Fruit fly (Drosophila melanogaster) whole organism, embryonic: ENCODE results near the gene srp.
A peak's percentile ranks its signal among the peaks of the same experiment; 100 is the strongest.

Experiments
- Atf3 ChIP-seq: fragments of 200-800 bp; sonication (Bioruptor generic); optimal IDR thresholded peaks from 3 replicates; lab custom pipeline; 2016; ENCODE audit warnings: missing biosample characterization, missing genetic modification characterization
- Bdp1 ChIP-seq: fragments of 200-800 bp; sonication (Bioruptor generic); optimal IDR thresholded peaks from 3 replicates; lab custom pipeline; 2016; ENCODE audit warnings: missing biosample characterization, missing genetic modification characterization
- Bteb2 ChIP-seq: fragments of 200-800 bp; sonication (Bioruptor generic); optimal IDR thresholded peaks from 2 replicates; lab custom pipeline; 2016; ENCODE audit warnings: missing biosample characterization, missing genetic modification characterization
- CG10543 ChIP-seq: fragments of 200-800 bp; sonication (Bioruptor generic); optimal IDR thresholded peaks from 3 replicates; lab custom pipeline; 2017; ENCODE audit warnings: missing biosample characterization, mild to moderate bottlenecking, missing genetic modification characterization, moderate library complexity
- CG12155 ChIP-seq: fragments of 200-800 bp; sonication (Bioruptor generic); optimal IDR thresholded peaks from 3 replicates; lab custom pipeline; 2016; ENCODE audit warnings: missing biosample characterization, missing genetic modification characterization
- CG13775 ChIP-seq: fragments of 200-800 bp; sonication (Bioruptor generic); optimal IDR thresholded peaks from 3 replicates; lab custom pipeline; 2017; ENCODE audit warnings: missing biosample characterization, mild to moderate bottlenecking, missing genetic modification characterization
- CG13894 ChIP-seq: fragments of 200-800 bp; sonication (Bioruptor generic); optimal IDR thresholded peaks from 3 replicates; lab custom pipeline; 2018; ENCODE audit warnings: missing biosample characterization, mild to moderate bottlenecking, missing genetic modification characterization, moderate library complexity
- CG16813 ChIP-seq: fragments of 200-800 bp; sonication (Bioruptor generic); IDR thresholded peaks from 3 replicates; pipeline ENCODE4 v1.3.6; 2022; ENCODE audit warnings: missing biosample characterization, missing genetic modification characterization; ENCODE audit not compliant: partially characterized antibody
- CG30403 ChIP-seq: fragments of 200-800 bp; sonication (Bioruptor generic); optimal IDR thresholded peaks from 3 replicates; lab custom pipeline; 2016; ENCODE audit warnings: missing biosample characterization, missing genetic modification characterization
- CG31365 ChIP-seq: fragments of 200-800 bp; sonication (Bioruptor generic); optimal IDR thresholded peaks from 2 replicates; lab custom pipeline; 2018; ENCODE audit warnings: missing biosample characterization, mild to moderate bottlenecking, missing genetic modification characterization
- CG31441 ChIP-seq: fragments of 200-800 bp; sonication (Bioruptor generic); IDR thresholded peaks from 2 replicates; pipeline ENCODE4 v1.3.6; 2022; ENCODE audit warnings: missing biosample characterization, missing genetic modification characterization
- CG34376 ChIP-seq: fragments of 200-800 bp; sonication (Bioruptor generic); optimal IDR thresholded peaks from 2 replicates; lab custom pipeline; 2018; ENCODE audit warnings: missing biosample characterization, mild to moderate bottlenecking, missing genetic modification characterization
- CG34422 ChIP-seq: fragments of 200-800 bp; sonication (Bioruptor generic); IDR thresholded peaks from 3 replicates; pipeline ENCODE4 v1.3.6; 2022; ENCODE audit warnings: missing biosample characterization, missing genetic modification characterization
- CG4820 ChIP-seq: fragments of 200-800 bp; sonication (Bioruptor generic); optimal IDR thresholded peaks from 3 replicates; lab custom pipeline; 2016; ENCODE audit warnings: missing biosample characterization, missing genetic modification characterization
- CG6791 ChIP-seq: fragments of 200-800 bp; sonication (Bioruptor generic); IDR thresholded peaks from 3 replicates; pipeline ENCODE4 v1.3.6; 2022; ENCODE audit warnings: missing biosample characterization, missing genetic modification characterization; ENCODE audit not compliant: partially characterized antibody
- CG7963 ChIP-seq: fragments of 200-800 bp; sonication (Bioruptor generic); IDR thresholded peaks from 3 replicates; pipeline ENCODE4 v1.3.6; 2022; ENCODE audit warnings: missing biosample characterization, missing genetic modification characterization; ENCODE audit not compliant: partially characterized antibody
- CG8388 ChIP-seq: fragments of 200-800 bp; sonication (Bioruptor generic); optimal IDR thresholded peaks from 2 replicates; lab custom pipeline; 2019; ENCODE audit warnings: missing biosample characterization, mild to moderate bottlenecking, missing genetic modification characterization, moderate library complexity
- CG9727 ChIP-seq: fragments of 200-800 bp; sonication (Bioruptor generic); optimal IDR thresholded peaks from 3 replicates; lab custom pipeline; 2017; ENCODE audit warnings: missing biosample characterization, mild to moderate bottlenecking, missing genetic modification characterization
- CG9876 ChIP-seq: fragments of 200-800 bp; sonication (Bioruptor generic); optimal IDR thresholded peaks from 2 replicates; lab custom pipeline; 2016; ENCODE audit warnings: missing biosample characterization, missing genetic modification characterization
- Chrac-16 ChIP-seq: fragments of 200-800 bp; sonication (Bioruptor generic); optimal IDR thresholded peaks from 3 replicates; lab custom pipeline; 2016; ENCODE audit warnings: missing biosample characterization, missing genetic modification characterization
- CkIIα-i1 ChIP-seq: fragments of 200-800 bp; sonication (Bioruptor generic); IDR thresholded peaks from 2 replicates; pipeline ENCODE4 v1.3.6; 2022; ENCODE audit warnings: missing biosample characterization, missing genetic modification characterization
- Dll ChIP-seq: fragments of 200-800 bp; sonication (Bioruptor generic); IDR thresholded peaks from 4 replicates; pipeline ENCODE4 v1.3.6; 2022; ENCODE audit warnings: missing biosample characterization, missing genetic modification characterization; ENCODE audit not compliant: partially characterized antibody
- HHEX ChIP-seq: fragments of 200-800 bp; sonication (Bioruptor generic); optimal IDR thresholded peaks from 3 replicates; lab custom pipeline; 2017; ENCODE audit warnings: missing biosample characterization, mild to moderate bottlenecking, missing genetic modification characterization, missing genetic modification reagents
- HLH3B ChIP-seq: fragments of 200-800 bp; sonication (Bioruptor generic); IDR thresholded peaks from 2 replicates; pipeline ENCODE4 v1.3.6; 2022; ENCODE audit warnings: missing biosample characterization, missing genetic modification characterization
- Hand ChIP-seq: fragments of 200-800 bp; sonication (Bioruptor generic); optimal IDR thresholded peaks from 2 replicates; lab custom pipeline; 2017; ENCODE audit warnings: mild to moderate bottlenecking, missing biosample characterization, missing genetic modification reagents, missing genetic modification characterization
- Hr39 ChIP-seq: fragments of >200 bp; optimal IDR thresholded peaks from 2 replicates; lab custom pipeline; 2017
- Hr78 ChIP-seq, 2 experiments: fragments of 200-800 bp in 1 of 2; fragments of >200 bp in 1 of 2; sonication (Bioruptor generic) in 1 of 2; optimal IDR thresholded peaks; 2 replicates each; lab custom pipeline; 2017 to 2019; ENCODE audit warnings: missing biosample characterization in 2 of 2, missing genetic modification characterization in 2 of 2, mild to moderate bottlenecking in 1 of 2, moderate library complexity in 1 of 2
- NC2β ChIP-seq: fragments of 200-800 bp; sonication (Bioruptor generic); optimal IDR thresholded peaks from 2 replicates; lab custom pipeline; 2016; ENCODE audit warnings: missing biosample characterization, missing genetic modification characterization
- Oli ChIP-seq: fragments of 200-800 bp; sonication (Bioruptor generic); optimal IDR thresholded peaks from 2 replicates; lab custom pipeline; 2018; ENCODE audit warnings: missing biosample characterization, mild to moderate bottlenecking, missing genetic modification characterization, moderate library complexity
- PHDP ChIP-seq: fragments of 200-800 bp; sonication (Bioruptor generic); optimal IDR thresholded peaks from 3 replicates; lab custom pipeline; 2018; ENCODE audit warnings: missing biosample characterization, mild to moderate bottlenecking, missing genetic modification characterization, moderate library complexity
- Ptx1 ChIP-seq: fragments of 200-800 bp; sonication (Bioruptor generic); IDR thresholded peaks from 2 replicates; pipeline ENCODE4 v1.3.6; 2022; ENCODE audit warnings: missing biosample characterization, missing genetic modification characterization
- Rx ChIP-seq: fragments of 200-800 bp; sonication (Bioruptor generic); IDR thresholded peaks from 2 replicates; pipeline ENCODE4 v1.3.6; 2022; ENCODE audit warnings: missing biosample characterization, missing genetic modification characterization
- Sry-β ChIP-seq: fragments of 200-800 bp; sonication (Bioruptor generic); optimal IDR thresholded peaks from 2 replicates; lab custom pipeline; 2018; ENCODE audit warnings: missing biosample characterization, mild to moderate bottlenecking, missing genetic modification characterization, moderate library complexity
- Sry-δ ChIP-seq: fragments of 200-800 bp; sonication (Bioruptor generic); optimal IDR thresholded peaks from 2 replicates; lab custom pipeline; 2016; ENCODE audit warnings: missing biosample characterization, missing genetic modification characterization
- TFAM ChIP-seq: fragments of 200-800 bp; sonication (Bioruptor generic); optimal IDR thresholded peaks from 2 replicates; lab custom pipeline; 2017; ENCODE audit warnings: missing biosample characterization, missing genetic modification characterization, inconsistent platforms
- Tbp ChIP-seq: fragments of >200 bp; optimal IDR thresholded peaks from 2 replicates; lab custom pipeline; 2018; ENCODE audit warnings: missing biosample characterization, missing genetic modification characterization
- Xbp1 ChIP-seq: fragments of 200-800 bp; sonication (Bioruptor generic); optimal IDR thresholded peaks from 3 replicates; lab custom pipeline; 2016; ENCODE audit warnings: missing biosample characterization, mild to moderate bottlenecking, missing genetic modification characterization
- bab2 ChIP-seq: fragments of 200-800 bp; sonication (Bioruptor generic); optimal IDR thresholded peaks from 2 replicates; lab custom pipeline; 2016; ENCODE audit warnings: missing biosample characterization, missing genetic modification characterization
- bowl ChIP-seq: fragments of 200-800 bp; sonication (Bioruptor generic); IDR thresholded peaks from 2 replicates; pipeline ENCODE4 v1.3.6; 2022; ENCODE audit warnings: missing biosample characterization, missing genetic modification characterization
- btn ChIP-seq: fragments of 200-800 bp; sonication (Bioruptor generic); optimal IDR thresholded peaks from 2 replicates; lab custom pipeline; 2016; ENCODE audit warnings: missing biosample characterization, missing genetic modification characterization
- caup ChIP-seq: fragments of 200-800 bp; sonication (Bioruptor generic); optimal IDR thresholded peaks from 3 replicates; lab custom pipeline; 2017; ENCODE audit warnings: missing biosample characterization, mild to moderate bottlenecking, missing genetic modification characterization, moderate library complexity; ENCODE audit not compliant: severe bottlenecking
- da ChIP-seq: fragments of 200-800 bp; sonication (Bioruptor generic); optimal IDR thresholded peaks from 2 replicates; lab custom pipeline; 2016; ENCODE audit warnings: missing biosample characterization, missing genetic modification characterization
- eve ChIP-seq, 2 experiments: fragments of >200 bp; optimal IDR thresholded peaks; 2 replicates each; lab custom pipeline; 2017; ENCODE audit warnings: missing biosample characterization in 2 of 2, missing genetic modification characterization in 2 of 2
- fd102C ChIP-seq: fragments of 200-800 bp; sonication (Bioruptor generic); optimal IDR thresholded peaks from 2 replicates; lab custom pipeline; 2018; ENCODE audit warnings: missing biosample characterization, mild to moderate bottlenecking, missing genetic modification characterization, moderate library complexity
- fd64A ChIP-seq: fragments of 200-800 bp; sonication (Bioruptor generic); optimal IDR thresholded peaks from 3 replicates; lab custom pipeline; 2018; ENCODE audit warnings: missing biosample characterization, mild to moderate bottlenecking, missing genetic modification characterization
- h ChIP-seq: fragments of >200 bp; optimal IDR thresholded peaks from 2 replicates; lab custom pipeline; 2017
- pros ChIP-seq: fragments of 200-800 bp; sonication (Bioruptor generic); optimal IDR thresholded peaks from 3 replicates; lab custom pipeline; 2019; ENCODE audit warnings: missing biosample characterization, mild to moderate bottlenecking, missing genetic modification characterization, moderate library complexity
- sob ChIP-seq: fragments of 200-800 bp; sonication (Bioruptor generic); IDR thresholded peaks from 2 replicates; pipeline ENCODE4 v1.3.6; 2022; ENCODE audit warnings: missing biosample characterization, missing genetic modification characterization
- sqz ChIP-seq: fragments of 200-800 bp; sonication (Bioruptor generic); optimal IDR thresholded peaks from 3 replicates; lab custom pipeline; 2018; ENCODE audit warnings: missing biosample characterization, mild to moderate bottlenecking, missing genetic modification characterization
- tap ChIP-seq: fragments of 200-800 bp; optimal IDR thresholded peaks from 3 replicates; lab custom pipeline; 2019; ENCODE audit warnings: missing biosample characterization, mild to moderate bottlenecking, missing genetic modification characterization, moderate library complexity
- tio ChIP-seq: fragments of 200-800 bp; sonication (Bioruptor generic); optimal IDR thresholded peaks from 2 replicates; lab custom pipeline; 2017; ENCODE audit warnings: missing biosample characterization, missing genetic modification characterization, inconsistent platforms

srp gene

dm6 chr3R:15983541-15984229 lies 2.3 kb upstream of the srp start (continued):
- TF ChIP-seq caup (GFP tag; lab: Kevin White, UChicago), result peak; percentile 18
- peak; percentile 90 for TF ChIP-seq CG34376 (GFP tag; lab: Kevin White, UChicago)
- TF ChIP-seq Ptx1, result no peak
- TF ChIP-seq CG31441 (GFP tag; lab: Robert Waterston, UW), result peak; percentile 53; the same call in 1 of the 2 replicates
- TF ChIP-seq CG30403 (GFP tag; lab: Kevin White, UChicago), result no peak
- TF ChIP-seq CG6791 (GFP tag; lab: Robert Waterston, UW), result no peak
- no peak for TF ChIP-seq CG7963 (GFP tag; lab: Robert Waterston, UW)
- no peak for TF ChIP-seq CG9876
- TF ChIP-seq CG31365 (tag; lab: Kevin White, UChicago), result no peak
- TF ChIP-seq Chrac-16 (GFP tag; lab: Kevin White, UChicago), result no peak
- TF ChIP-seq fd64A (GFP tag; lab: Kevin White, UChicago), result peak; percentile 63
- TF ChIP-seq sob, result no peak
- TF ChIP-seq CG4820 (GFP tag; lab: Kevin White, UChicago), result no peak
- TF ChIP-seq Sry-δ (GFP tag; lab: Kevin White, UChicago), result no peak
- TF ChIP-seq Tbp (GFP tag; lab: Kevin White, UChicago), result no peak
- no peak for TF ChIP-seq Oli
- peak; percentile 53 for TF ChIP-seq tap (tag; lab: Kevin White, UChicago)
- TF ChIP-seq Hand, result no peak
- no peak for TF ChIP-seq bowl (GFP tag; lab: Robert Waterston, UW)
- TF ChIP-seq CG10543 (GFP tag; lab: Kevin White, UChicago), result no peak
- TF ChIP-seq CG8388 (GFP tag; lab: Kevin White, UChicago), result peak; percentile 38
- no peak for TF ChIP-seq CG16813
- TF ChIP-seq Bdp1 (GFP tag; lab: Kevin White, UChicago), result no peak
- no peak for TF ChIP-seq Bteb2
- peak; percentile 73 for TF ChIP-seq PHDP
- TF ChIP-seq eve (GFP tag; optimal IDR thresholded peaks at IDR 0.05; lab: Kevin White, UChicago), result no peak
- peak; percentile 25 for TF ChIP-seq HHEX (GFP tag; lab: Kevin White, UChicago)
- TF ChIP-seq CG9727 (GFP tag; lab: Kevin White, UChicago), result peak; percentile 22
- no peak for TF ChIP-seq HLH3B
- no peak for TF ChIP-seq Atf3 (GFP tag; lab: Kevin White, UChicago)
- no peak for TF ChIP-seq Hr39 (lab: Kevin White, UChicago)
- no peak for TF ChIP-seq Dll
- no peak for TF ChIP-seq Rx
- TF ChIP-seq CG13775 (GFP tag; lab: Kevin White, UChicago), result no peak
- TF ChIP-seq Hr78 (GFP tag; optimal IDR thresholded peaks at IDR 0.05; lab: Kevin White, UChicago), result peak in 1 of 2 experiments; percentile 68
- TF ChIP-seq NC2β (GFP tag; lab: Kevin White, UChicago), result no peak
- no peak for TF ChIP-seq CG34422 (GFP tag; lab: Robert Waterston, UW)
- no peak for TF ChIP-seq CG12155
- TF ChIP-seq CG13894 (tag; lab: Kevin White, UChicago), result no peak
- no peak for TF ChIP-seq sqz (GFP tag; lab: Kevin White, UChicago)
- TF ChIP-seq fd102C (GFP tag; lab: Kevin White, UChicago), result peak; percentile 31
- no peak for TF ChIP-seq CkIIα-i1
- no peak for TF ChIP-seq Xbp1 (GFP tag; lab: Kevin White, UChicago)
- TF ChIP-seq tio (GFP tag; lab: Kevin White, UChicago), result no peak
- TF ChIP-seq btn (GFP tag; lab: Kevin White, UChicago), result no peak
- TF ChIP-seq TFAM (GFP tag; lab: Kevin White, UChicago), result peak; percentile 30
- TF ChIP-seq bab2, result no peak
- peak; percentile 4 for TF ChIP-seq Sry-β (GFP tag; lab: Kevin White, UChicago)
- no peak for TF ChIP-seq h (lab: Kevin White, UChicago)
- TF ChIP-seq pros (GFP tag; lab: Kevin White, UChicago), result no peak
- no peak for TF ChIP-seq da (GFP tag; lab: Kevin White, UChicago)
